Worm (Caenorhabditis elegans) whole organism, early embryonic: Measurements from ENCODE around the gene B0228.6.

Experiments used
- B0310.2 ChIP-seq: sonication (generic microtip); optimal IDR thresholded peaks from 2 replicates; lab custom pipeline; 2016; ENCODE audit warnings: mild to moderate bottlenecking, missing genetic modification characterization, missing compliant biosample characterization
- F13C5.2 ChIP-seq: sonication (generic microtip); optimal IDR thresholded peaks from 2 replicates; lab custom pipeline; 2017; ENCODE audit warnings: mild to moderate bottlenecking, missing genetic modification characterization, inconsistent platforms, missing compliant biosample characterization
- aly-1 ChIP-seq: sonication (generic microtip); optimal IDR thresholded peaks from 2 replicates; lab custom pipeline; 2016; ENCODE audit warnings: missing genetic modification characterization, missing compliant biosample characterization
- ama-1 ChIP-seq: fragments of 150-350 bp; optimal IDR thresholded peaks from 2 replicates; lab custom pipeline; 2014
- ceh-13 ChIP-seq: fragments of 200-800 bp; sonication (Bioruptor generic); optimal IDR thresholded peaks from 2 replicates; lab custom pipeline; 2018; ENCODE audit warnings: mild to moderate bottlenecking, missing genetic modification characterization, missing compliant biosample characterization
- ceh-36 ChIP-seq: sonication (generic microtip); optimal IDR thresholded peaks from 2 replicates; lab custom pipeline; 2016; ENCODE audit warnings: missing genetic modification characterization, inconsistent platforms, missing compliant biosample characterization
- ets-7 ChIP-seq: sonication (generic microtip); optimal IDR thresholded peaks from 2 replicates; lab custom pipeline; 2016; ENCODE audit warnings: missing genotype, missing genetic modification characterization, missing compliant biosample characterization
- flt-1 ChIP-seq: fragments of 200-800 bp; sonication (Bioruptor generic); IDR thresholded peaks from 2 replicates; pipeline ENCODE4 v1.3.6; 2022; ENCODE audit warnings: missing genetic modification characterization, missing compliant biosample characterization
- hmbx-1 ChIP-seq: sonication (generic microtip); optimal IDR thresholded peaks from 2 replicates; lab custom pipeline; 2016; ENCODE audit warnings: mild to moderate bottlenecking, missing genetic modification characterization, missing compliant biosample characterization
- hmg-4 ChIP-seq: fragments of 200-800 bp; sonication (Bioruptor generic); optimal IDR thresholded peaks from 2 replicates; lab custom pipeline; 2018; ENCODE audit warnings: mild to moderate bottlenecking, missing genetic modification characterization, missing compliant biosample characterization
- hnd-1 ChIP-seq: sonication (generic microtip); optimal IDR thresholded peaks from 2 replicates; lab custom pipeline; 2016; ENCODE audit warnings: missing genetic modification characterization, missing compliant biosample characterization
- pes-1 ChIP-seq: fragments of 200-800 bp; sonication (Bioruptor generic); IDR thresholded peaks from 2 replicates; pipeline ENCODE4 v1.3.6; 2022; ENCODE audit warnings: missing genetic modification reagents, missing genetic modification characterization, missing compliant biosample characterization
- scrt-1 ChIP-seq: fragments of 200-800 bp; sonication (Bioruptor generic); IDR thresholded peaks from 2 replicates; pipeline ENCODE4 v1.3.6; 2022; ENCODE audit warnings: missing genetic modification characterization, missing compliant biosample characterization
- sea-1 ChIP-seq: fragments of 200-800 bp; sonication (Bioruptor generic); conservative IDR thresholded peaks from 2 replicates; pipeline ENCODE4 v1.3.6; 2022; ENCODE audit warnings: missing genetic modification characterization, missing compliant biosample characterization
- tbx-11 ChIP-seq: fragments of 200-800 bp; sonication (Bioruptor generic); IDR thresholded peaks from 2 replicates; pipeline ENCODE4 v1.3.6; 2022; ENCODE audit warnings: missing genetic modification characterization, missing compliant biosample characterization
- tbx-37 ChIP-seq: fragments of 200-800 bp; sonication (Bioruptor generic); conservative IDR thresholded peaks from 2 replicates; pipeline ENCODE4 v1.3.6; 2022; ENCODE audit warnings: missing genetic modification reagents, missing genetic modification characterization, missing compliant biosample characterization
- tra-4 ChIP-seq: sonication (generic microtip); optimal IDR thresholded peaks from 2 replicates; lab custom pipeline; 2017; ENCODE audit warnings: missing genetic modification characterization, missing compliant biosample characterization

B0228.6 gene

DNA sequence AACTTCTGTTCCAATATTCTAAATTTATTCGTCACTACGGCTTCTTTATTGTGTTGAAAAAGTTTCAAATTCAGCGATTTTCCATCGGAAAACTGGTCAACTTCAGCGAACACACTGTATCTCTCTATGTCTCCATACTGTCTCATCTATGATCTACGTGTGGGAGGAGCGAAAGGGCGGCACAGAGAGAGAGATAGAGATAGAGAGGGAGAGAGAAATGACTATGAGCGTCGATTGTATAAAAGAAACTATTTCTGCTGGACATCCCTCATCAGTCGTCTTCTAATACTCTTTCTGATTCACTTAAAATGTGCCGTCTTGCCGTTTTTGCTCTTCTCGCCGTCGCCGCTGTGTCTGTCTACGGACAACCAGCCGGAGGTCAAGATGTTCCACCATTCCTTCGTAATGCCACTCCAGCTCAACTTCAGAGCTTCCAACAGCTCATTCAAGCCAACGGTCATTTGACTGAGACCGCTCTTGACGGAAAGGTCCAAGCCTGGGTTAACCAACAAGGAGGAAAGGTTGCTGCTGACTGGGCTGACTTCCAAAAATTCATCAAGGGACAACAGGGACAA, 35.4 kb upstream of the B0228.6 start, which contains the start of gene srlf-1:
TSS of gene srlf-1 (plus strand) at position 268 of the 575 bp plus-strand sequence.
- TF ChIP-seq ceh-13, result no peak
- no peak for TF ChIP-seq B0310.2
- no peak for TF ChIP-seq aly-1
- no peak for TF ChIP-seq flt-1
- no peak for TF ChIP-seq tbx-37
- TF ChIP-seq tbx-11 (GFP tag; lab: Robert Waterston, UW), result no peak
- no peak for TF ChIP-seq sea-1 (GFP tag; lab: Robert Waterston, UW)
- peak; percentile 68 for TF ChIP-seq ama-1

DNA sequence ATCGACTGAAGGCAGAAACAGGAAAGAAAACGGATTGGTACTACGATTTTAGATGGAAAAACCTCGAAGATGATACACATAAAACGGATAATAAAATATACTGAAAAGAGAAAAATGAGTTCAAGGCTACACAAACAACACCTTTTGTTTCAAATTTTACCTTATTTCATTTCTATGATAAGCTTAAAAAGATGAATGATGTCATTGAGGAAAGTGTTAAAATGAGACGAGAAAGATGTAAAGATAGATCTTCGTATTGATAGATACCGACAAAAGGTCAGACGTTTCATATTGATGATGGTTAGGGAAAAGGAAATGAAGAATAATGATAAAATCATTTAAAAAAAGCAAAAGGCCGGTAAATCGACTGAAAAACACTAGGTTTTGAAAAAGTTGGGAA, 34.6 kb upstream of the B0228.6 start:
- TF ChIP-seq B0310.2 (no peak), sea-1 (GFP tag; lab: Robert Waterston, UW) (no peak), ama-1 (no peak), flt-1 (no peak), ceh-36 (tag; lab: Kevin White, UChicago) (no peak), tbx-11 (GFP tag; lab: Robert Waterston, UW) (no peak), hnd-1 (tag; lab: Kevin White, UChicago) (no peak), aly-1 (no peak), tra-4 (tag; lab: Kevin White, UChicago) (no peak), hmg-4 (GFP tag; lab: Kevin White, UChicago) (no peak), pes-1 (GFP tag; lab: Robert Waterston, UW) (no peak), F13C5.2 (tag; lab: Kevin White, UChicago) (no peak), ceh-13 (no peak), scrt-1 (GFP tag; lab: Robert Waterston, UW) (no peak), ets-7 (no peak)

DNA sequence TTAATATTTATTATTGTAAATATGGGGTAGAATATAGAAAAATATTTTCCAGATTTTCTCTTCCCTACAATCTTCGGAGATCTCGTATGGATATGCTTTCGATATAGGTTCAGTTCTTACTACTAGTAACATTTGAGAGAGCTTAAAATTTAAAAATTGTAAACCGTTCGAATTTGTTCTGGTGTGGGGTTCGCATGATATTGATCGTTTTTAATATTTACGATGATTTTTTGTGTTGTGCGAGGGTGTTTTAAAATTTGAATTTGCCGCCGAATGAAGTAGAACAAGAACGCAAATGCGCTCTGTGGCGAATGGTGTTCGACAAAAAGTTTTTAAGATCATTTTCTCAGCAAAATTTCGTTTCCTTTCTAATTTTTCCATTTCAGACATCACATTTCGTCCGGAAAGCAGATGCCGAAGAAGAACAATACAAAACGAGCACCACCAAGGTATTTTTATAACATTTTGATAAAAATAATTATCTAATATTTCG, 28.5 kb upstream of the B0228.6 start, which contains the start of gene skr-17:
TSS of gene skr-17 (plus strand) at position 51 of the 493 bp plus-strand sequence.
- TF ChIP-seq pes-1 (GFP tag; lab: Robert Waterston, UW) (no peak), tra-4 (tag; lab: Kevin White, UChicago) (no peak), hmg-4 (GFP tag; lab: Kevin White, UChicago) (no peak), ceh-36 (tag; lab: Kevin White, UChicago) (no peak), scrt-1 (GFP tag; lab: Robert Waterston, UW) (no peak), hnd-1 (tag; lab: Kevin White, UChicago) (no peak), flt-1 (no peak), B0310.2 (no peak), ets-7 (no peak), tbx-37 (no peak), ama-1 (no peak), F13C5.2 (tag; lab: Kevin White, UChicago) (no peak), tbx-11 (GFP tag; lab: Robert Waterston, UW) (no peak), ceh-13 (no peak), hmbx-1 (tag; lab: Kevin White, UChicago) (no peak), sea-1 (GFP tag; lab: Robert Waterston, UW) (no peak)

DNA sequence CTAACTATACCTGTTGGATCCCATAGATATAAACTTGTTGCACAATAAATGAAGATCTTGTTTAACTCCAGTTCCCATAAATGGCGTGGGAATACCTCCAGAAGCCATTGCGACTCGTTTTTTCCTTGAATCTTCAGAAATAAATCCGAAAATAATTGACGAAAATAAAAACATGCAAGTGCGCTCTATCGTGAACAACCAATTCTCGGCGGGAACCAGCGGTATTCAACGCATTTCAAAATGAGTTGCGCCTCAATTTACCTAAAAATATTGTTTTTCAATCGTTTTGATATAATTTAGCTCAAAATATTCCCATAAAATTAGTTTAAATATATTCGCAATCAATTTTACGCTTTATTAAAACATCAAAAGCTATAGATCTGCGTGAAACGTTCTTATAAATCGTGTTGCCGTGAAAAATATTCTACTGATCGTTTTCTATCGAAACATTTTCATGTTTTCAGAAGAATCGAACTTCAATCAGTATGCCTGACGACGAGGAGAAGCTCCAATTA, 26.2 kb upstream of the B0228.6 start, which contains the start of the genes snpc-1.1 and spdl-1:
TSS of gene snpc-1.1 (minus strand) at position 200 of the 515 bp plus-strand sequence.
TSS of gene spdl-1 (plus strand) at position 465 of the 515 bp plus-strand sequence.
- TF ChIP-seq tbx-37 (no peak), tbx-11 (GFP tag; lab: Robert Waterston, UW) (no peak), ceh-36 (tag; lab: Kevin White, UChicago) (no peak), pes-1 (GFP tag; lab: Robert Waterston, UW) (no peak)

DNA sequence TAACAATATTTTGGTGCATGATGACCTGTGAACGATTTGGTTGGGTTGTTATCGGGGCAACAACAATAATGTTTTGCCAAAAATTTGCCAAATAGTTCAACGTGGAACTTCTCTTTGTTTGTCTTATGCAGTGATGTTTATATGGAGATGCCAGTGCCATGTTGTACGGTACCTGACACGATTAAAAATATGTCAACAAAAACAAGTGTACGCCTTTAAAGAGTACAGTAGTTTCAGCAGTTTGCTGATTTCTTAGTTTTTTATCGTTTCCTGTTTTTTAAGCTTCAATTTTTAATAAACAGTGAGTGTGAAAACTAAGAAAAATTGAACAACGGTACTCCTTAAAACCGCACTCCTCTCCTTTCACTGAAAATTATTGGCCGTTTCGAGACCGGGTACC, 23.3 kb upstream of the B0228.6 start:
- no peak for TF ChIP-seq ama-1
- no peak for TF ChIP-seq ets-7

DNA sequence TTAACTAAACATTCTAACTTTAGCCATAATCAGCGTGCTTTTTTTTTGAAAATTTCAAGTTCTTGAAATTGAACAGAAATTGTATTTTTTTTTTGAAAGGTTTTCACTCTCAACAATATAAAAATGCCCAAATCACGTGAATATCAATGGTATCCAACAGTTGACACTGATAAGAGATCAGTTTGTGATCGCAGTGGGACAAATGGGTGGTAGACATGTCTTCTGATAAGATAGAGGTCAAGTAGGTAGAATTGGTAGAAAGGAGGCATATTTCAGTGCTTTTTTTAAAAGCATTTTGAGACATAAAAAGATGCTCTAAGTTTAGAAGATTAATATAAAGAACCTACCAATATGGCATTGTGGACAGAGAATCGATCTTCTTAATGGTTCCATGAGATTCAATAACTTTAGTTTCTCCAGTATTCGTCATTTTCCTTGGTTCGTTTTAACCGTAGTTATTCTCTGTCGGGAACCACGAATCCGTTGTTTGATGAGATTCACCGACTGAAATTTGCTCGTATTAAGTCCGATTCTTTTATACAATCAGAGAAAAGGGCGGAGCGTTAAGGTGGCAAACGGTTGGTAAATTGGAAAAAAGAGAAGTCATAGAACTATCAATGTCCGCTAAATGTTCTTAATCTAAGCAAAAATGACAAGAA, 22.5 kb upstream of the B0228.6 start, which contains the start of gene mthf-1:
TSS of gene mthf-1 (minus strand) at position 504 of the 659 bp plus-strand sequence.
- TF ChIP-seq aly-1 (no peak), ceh-13 (no peak), ceh-36 (tag; lab: Kevin White, UChicago) (no peak), hmbx-1 (tag; lab: Kevin White, UChicago) (no peak), tra-4 (tag; lab: Kevin White, UChicago) (no peak), tbx-11 (GFP tag; lab: Robert Waterston, UW) (no peak), ama-1 (no peak), tbx-37 (no peak), flt-1 (no peak), ets-7 (no peak), scrt-1 (GFP tag; lab: Robert Waterston, UW) (no peak), hmg-4 (GFP tag; lab: Kevin White, UChicago) (no peak), hnd-1 (tag; lab: Kevin White, UChicago) (no peak)

DNA sequence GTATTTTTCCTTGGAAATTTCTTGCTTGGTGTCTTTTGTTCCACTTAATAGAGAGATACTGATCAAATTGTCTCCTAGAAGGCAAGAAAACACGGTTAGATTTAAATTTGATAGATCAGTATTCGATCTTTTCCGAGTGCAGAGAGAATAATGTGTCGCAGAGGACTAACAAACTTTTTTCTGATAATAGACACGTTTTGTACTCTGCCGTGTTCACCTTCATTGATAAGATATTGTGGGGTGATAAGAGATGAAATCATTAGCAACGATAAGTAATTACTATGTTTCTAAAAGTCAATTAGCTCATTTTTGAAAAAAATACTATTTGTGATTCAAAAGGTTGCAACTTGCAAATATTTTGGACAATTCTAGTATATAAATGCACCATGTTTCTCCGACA, 21.7 kb upstream of the B0228.6 start:
- TF ChIP-seq pes-1 (GFP tag; lab: Robert Waterston, UW) (no peak), B0310.2 (no peak), aly-1 (no peak), ceh-36 (tag; lab: Kevin White, UChicago) (no peak), hnd-1 (tag; lab: Kevin White, UChicago) (no peak), tbx-11 (GFP tag; lab: Robert Waterston, UW) (no peak), F13C5.2 (tag; lab: Kevin White, UChicago) (no peak), hmg-4 (GFP tag; lab: Kevin White, UChicago) (no peak), flt-1 (no peak), sea-1 (GFP tag; lab: Robert Waterston, UW) (no peak), tra-4 (tag; lab: Kevin White, UChicago) (no peak), scrt-1 (GFP tag; lab: Robert Waterston, UW) (no peak), ets-7 (no peak), tbx-37 (no peak), ceh-13 (no peak)
